Fruit fly (Drosophila melanogaster): Measurements from ENCODE around the gene CG10324.

Gene CG10324

dm6 chr3R:16604715-16605114, 42.1 kb downstream of the CG10324 start, which contains the start of gene CG10345:
TSS of gene CG10345 (minus strand) at chr3R:16604861.
- TF ChIP-seq CG17801 (GFP tag; optimal IDR thresholded peaks at IDR 0.05; ENCODE audit: partially characterized antibody), result no peak

dm6 chr3R:16600735-16601134, 46.1 kb downstream of the CG10324 start:
- no peak for TF ChIP-seq CG17801 (GFP tag; optimal IDR thresholded peaks at IDR 0.05; ENCODE audit: partially characterized antibody)

dm6 chr3R:16599647-16600046, 47.2 kb downstream of the CG10324 start:
- no peak for TF ChIP-seq CG17801 (GFP tag; optimal IDR thresholded peaks at IDR 0.05; ENCODE audit: partially characterized antibody)
